Fruit fly (Drosophila melanogaster) whole organism, wandering third instar larva: ENCODE measurements around the gene DCTN5-p25.
A peak's percentile ranks its signal among the peaks of the same experiment; 100 is the strongest.

Experiments
- CG32264 ChIP-seq: fragments of 200-800 bp; sonication (Bioruptor generic); optimal IDR thresholded peaks from 2 replicates; lab custom pipeline; 2016; ENCODE audit warnings: missing biosample characterization, missing genetic modification characterization
- CG9705 ChIP-seq: fragments of 200-800 bp; sonication (Bioruptor generic); optimal IDR thresholded peaks from 2 replicates; lab custom pipeline; 2018; ENCODE audit warnings: missing biosample characterization, mild to moderate bottlenecking, missing genetic modification characterization
- CrebA ChIP-seq: fragments of 200-800 bp; sonication (Bioruptor generic); optimal IDR thresholded peaks from 2 replicates; lab custom pipeline; 2016; ENCODE audit warnings: missing biosample characterization, mild to moderate bottlenecking, missing genetic modification characterization, borderline replicate concordance
- Dif ChIP-seq: fragments of 200-275, 200-300 bp; sonication (Bioruptor generic); optimal IDR thresholded peaks from 2 replicates; lab custom pipeline; 2018; ENCODE audit warnings: missing biosample characterization, missing genetic modification characterization; ENCODE audit not compliant: partially characterized antibody
- GATAd ChIP-seq: sonication (Bioruptor generic); optimal IDR thresholded peaks from 2 replicates; lab custom pipeline; 2016; ENCODE audit warnings: missing biosample characterization, missing genetic modification characterization
- HLH106 ChIP-seq: fragments of 200-800 bp; optimal IDR thresholded peaks from 3 replicates; lab custom pipeline; 2019; ENCODE audit warnings: missing biosample characterization, mild to moderate bottlenecking, missing genetic modification characterization, moderate library complexity
- Hnf4 ChIP-seq: fragments of 200-800 bp; sonication (Bioruptor generic); optimal IDR thresholded peaks from 2 replicates; lab custom pipeline; 2016; ENCODE audit warnings: missing biosample characterization, mild to moderate bottlenecking, missing genetic modification characterization
- Hr78 ChIP-seq: fragments of >200 bp; optimal IDR thresholded peaks from 2 replicates; lab custom pipeline; 2017; ENCODE audit warnings: missing biosample characterization, missing genetic modification characterization
- Hr83 ChIP-seq: fragments of 200-300 bp; sonication (Bioruptor generic); optimal IDR thresholded peaks from 2 replicates; lab custom pipeline; 2016; ENCODE audit warnings: missing biosample characterization, mild to moderate bottlenecking, missing genetic modification characterization, moderate library complexity; ENCODE audit not compliant: poor library complexity, severe bottlenecking
- Jra ChIP-seq: sonication (Bioruptor generic); optimal IDR thresholded peaks from 2 replicates; lab custom pipeline; 2016; ENCODE audit warnings: missing biosample characterization, missing genetic modification characterization
- N ChIP-seq: fragments of >200 bp; optimal IDR thresholded peaks from 2 replicates; lab custom pipeline; 2018; ENCODE audit warnings: missing biosample characterization, missing external identifiers, missing genetic modification characterization
- OdsH ChIP-seq: fragments of 200-800 bp; sonication (Bioruptor generic); optimal IDR thresholded peaks from 2 replicates; lab custom pipeline; 2016; ENCODE audit warnings: missing biosample characterization, mild to moderate bottlenecking, missing genetic modification characterization
- Rel ChIP-seq, 2 experiments: fragments of 200-800 bp; sonication (Bioruptor generic) in 1 of 2; optimal IDR thresholded peaks; 2 replicates in 1 of 2; 3 replicates in 1 of 2; lab custom pipeline; 2016 to 2019; ENCODE audit warnings: mild to moderate bottlenecking in 2 of 2, missing biosample characterization in 2 of 2, missing genetic modification characterization in 2 of 2, moderate library complexity in 1 of 2
- Sp1 ChIP-seq: fragments of 200-800 bp; sonication (Bioruptor generic); optimal IDR thresholded peaks from 3 replicates; lab custom pipeline; 2019; ENCODE audit warnings: missing biosample characterization, mild to moderate bottlenecking, missing genetic modification characterization, moderate library complexity
- Vsx2 ChIP-seq: fragments of 200-300, 225-300 bp; sonication (Bioruptor generic); optimal IDR thresholded peaks from 2 replicates; lab custom pipeline; 2018; ENCODE audit warnings: missing biosample characterization, missing genetic modification characterization; ENCODE audit not compliant: partially characterized antibody
- br ChIP-seq: fragments of 200-800 bp; sonication (Bioruptor generic); optimal IDR thresholded peaks from 2 replicates; lab custom pipeline; 2016; ENCODE audit warnings: missing biosample characterization, missing genetic modification characterization
- brk ChIP-seq: fragments of 200-800 bp; sonication (Bioruptor generic); optimal IDR thresholded peaks from 2 replicates; lab custom pipeline; 2016; ENCODE audit warnings: missing biosample characterization, mild to moderate bottlenecking, missing genetic modification characterization
- dl ChIP-seq, 2 experiments: fragments of 175-275, 200-275 bp in 1 of 2; fragments of 200-275 bp in 1 of 2; sonication (Bioruptor generic); optimal IDR thresholded peaks; lab custom pipeline; 2018; ENCODE audit warnings: mild to moderate bottlenecking in 2 of 2, missing biosample characterization in 2 of 2, missing genetic modification characterization in 2 of 2, moderate library complexity in 2 of 2; ENCODE audit not compliant: partially characterized antibody in 2 of 2, insufficient read depth in 1 of 2
- dmrt93B ChIP-seq: fragments of 200-800 bp; sonication (Bioruptor generic); optimal IDR thresholded peaks from 2 replicates; lab custom pipeline; 2018; ENCODE audit warnings: missing biosample characterization, mild to moderate bottlenecking, missing genetic modification characterization
- ey ChIP-seq: fragments of 200-800 bp; sonication (Bioruptor generic); optimal IDR thresholded peaks from 2 replicates; lab custom pipeline; 2016; ENCODE audit warnings: missing biosample characterization, missing genetic modification characterization
- foxo ChIP-seq, 2 experiments: fragments of 200-800 bp; sonication (Bioruptor generic); optimal IDR thresholded peaks; 2 replicates in 1 of 2; 3 replicates in 1 of 2; lab custom pipeline; 2016 to 2017; ENCODE audit warnings: missing biosample characterization in 2 of 2, missing genetic modification characterization in 2 of 2
- fru ChIP-seq: fragments of 200-800 bp; sonication (Bioruptor generic); optimal IDR thresholded peaks from 3 replicates; lab custom pipeline; 2016; ENCODE audit warnings: missing biosample characterization, mild to moderate bottlenecking, missing genetic modification characterization
- h ChIP-seq: fragments of 200-800 bp; sonication (Bioruptor generic); optimal IDR thresholded peaks from 3 replicates; lab custom pipeline; 2016; ENCODE audit warnings: missing biosample characterization, mild to moderate bottlenecking, missing genetic modification characterization
- jim ChIP-seq: fragments of 175-275, 200-325 bp; sonication (Bioruptor generic); optimal IDR thresholded peaks from 2 replicates; lab custom pipeline; 2016; ENCODE audit warnings: missing biosample characterization, mild to moderate bottlenecking, missing genetic modification characterization
- lola ChIP-seq: fragments of >200 bp; optimal IDR thresholded peaks from 2 replicates; lab custom pipeline; 2017; ENCODE audit warnings: missing biosample characterization, missing genetic modification characterization
- pan ChIP-seq: fragments of >200 bp; optimal IDR thresholded peaks from 2 replicates; lab custom pipeline; 2017
- psq ChIP-seq: fragments of 200-800 bp; sonication (Bioruptor generic); optimal IDR thresholded peaks from 3 replicates; lab custom pipeline; 2017; ENCODE audit warnings: missing biosample characterization, mild to moderate bottlenecking, missing genetic modification characterization, moderate library complexity
- rgr ChIP-seq: fragments of 200-800 bp; sonication (Bioruptor generic); optimal IDR thresholded peaks from 3 replicates; lab custom pipeline; 2016; ENCODE audit warnings: missing biosample characterization, mild to moderate bottlenecking, missing genetic modification characterization
- sage ChIP-seq: fragments of 200-800 bp; sonication (Bioruptor generic); optimal IDR thresholded peaks from 2 replicates; lab custom pipeline; 2016; ENCODE audit warnings: missing biosample characterization, mild to moderate bottlenecking, missing genetic modification characterization
- sv ChIP-seq: fragments of 200-800 bp; sonication (Bioruptor generic); optimal IDR thresholded peaks from 3 replicates; lab custom pipeline; 2016; ENCODE audit warnings: missing biosample characterization, missing genetic modification characterization
- usp ChIP-seq: fragments of >200 bp; optimal IDR thresholded peaks from 2 replicates; lab custom pipeline; 2017; ENCODE audit warnings: missing biosample characterization, missing genetic modification characterization
- woc ChIP-seq: sonication (Bioruptor generic); optimal IDR thresholded peaks from 2 replicates; lab custom pipeline; 2016; ENCODE audit warnings: missing biosample characterization, mild to moderate bottlenecking, missing genetic modification characterization

The DCTN5-p25 gene

DNA sequence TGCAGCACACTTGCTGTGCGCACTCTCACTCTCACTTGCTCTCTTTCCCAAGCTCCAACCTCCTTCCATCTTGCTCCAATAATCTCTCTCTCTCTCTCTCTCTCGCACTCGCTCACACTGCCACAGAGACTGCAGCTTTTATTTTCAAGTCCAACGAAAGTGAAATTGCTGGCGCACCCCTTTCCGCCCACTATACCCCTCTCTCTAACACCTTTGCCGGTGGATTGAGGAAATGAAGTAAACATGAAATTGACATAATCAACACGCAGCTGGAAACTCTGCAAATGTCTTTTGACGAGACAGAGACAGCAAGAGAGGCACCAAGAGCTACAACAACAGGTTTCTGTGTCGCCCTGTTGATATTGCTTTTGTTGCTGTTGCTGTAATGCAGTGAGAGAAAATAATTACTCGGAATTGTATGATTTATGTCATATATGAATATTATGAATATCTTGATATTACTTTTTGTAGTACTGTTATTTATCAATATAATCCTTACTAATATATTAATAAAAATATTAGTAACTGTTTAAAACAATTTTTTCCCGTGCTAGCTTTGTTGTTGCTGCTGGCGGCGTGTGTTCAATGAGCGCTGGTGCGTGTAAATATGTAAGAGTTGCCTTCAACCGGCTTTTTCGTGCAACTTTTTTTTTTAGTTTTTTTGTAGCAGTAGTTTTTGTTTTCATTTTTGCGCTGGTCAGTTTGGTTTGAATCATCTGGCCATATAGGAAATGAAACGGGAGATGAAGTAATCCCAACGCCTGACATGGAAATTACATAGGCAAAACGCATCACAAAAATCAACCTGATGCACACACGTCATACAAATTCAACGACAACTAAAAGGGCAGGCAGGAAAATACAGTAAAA, 9.7 kb upstream of the DCTN5-p25 start (continued):
- TF ChIP-seq brk (peak; percentile 72), Hr83 (GFP tag; lab: Kevin White, UChicago) (no peak), rgr (GFP tag; lab: Kevin White, UChicago) (peak; percentile 89), CrebA (GFP tag; lab: Kevin White, UChicago) (peak; percentile 34), Dif (GFP tag; lab: Kevin White, UChicago) (peak; percentile 62), foxo (GFP tag; optimal IDR thresholded peaks at IDR 0.05; lab: Kevin White, UChicago) (peak in 1 of 2 experiments; percentile 88), fru (GFP tag; lab: Kevin White, UChicago) (peak; percentile 57), Sp1 (peak; percentile 86), br (peak; percentile 70), usp (GFP tag; lab: Kevin White, UChicago) (no peak), Vsx2 (GFP tag; lab: Kevin White, UChicago) (peak; percentile 15), jim (GFP tag; lab: Kevin White, UChicago) (no peak)

DNA sequence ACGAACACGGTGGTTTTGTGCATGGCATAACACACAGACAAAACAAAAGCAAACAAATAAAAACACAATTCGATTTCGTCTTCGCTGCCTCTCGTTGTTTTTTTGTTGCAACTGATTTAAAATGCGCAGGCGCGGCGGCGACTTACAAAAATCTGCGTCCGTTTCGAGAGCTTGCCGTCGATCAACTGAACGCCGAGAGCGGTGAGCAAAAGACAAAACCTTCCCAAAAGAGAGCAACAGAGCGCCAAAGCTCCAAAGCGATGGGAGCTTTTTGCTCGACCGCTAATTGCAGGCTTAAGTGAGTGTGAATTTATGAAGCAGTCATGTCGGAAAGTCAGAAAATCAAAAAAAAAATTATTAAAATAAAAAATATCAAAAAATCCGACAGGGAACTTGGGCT, 8.2 kb upstream of the DCTN5-p25 start, which contains the start of gene mol:
Gene mol (minus strand): TSS at position 190 of the 400 bp plus-strand sequence.
- TF ChIP-seq N (GFP tag; lab: Kevin White, UChicago) = no peak
- TF ChIP-seq dl (GFP tag; optimal IDR thresholded peaks at IDR 0.05; lab: Kevin White, UChicago; ENCODE audit: insufficient read depth in 1 of 2, partially characterized antibody in 2 of 2) = peak; percentile 14 to 27
- peak; percentile 57 for TF ChIP-seq Dif (GFP tag; lab: Kevin White, UChicago)
- peak; percentile 50 for TF ChIP-seq jim (GFP tag; lab: Kevin White, UChicago)
- TF ChIP-seq Hr83 (GFP tag; lab: Kevin White, UChicago) = peak; percentile 16
- peak; percentile 14 for TF ChIP-seq Vsx2 (GFP tag; lab: Kevin White, UChicago)

DNA sequence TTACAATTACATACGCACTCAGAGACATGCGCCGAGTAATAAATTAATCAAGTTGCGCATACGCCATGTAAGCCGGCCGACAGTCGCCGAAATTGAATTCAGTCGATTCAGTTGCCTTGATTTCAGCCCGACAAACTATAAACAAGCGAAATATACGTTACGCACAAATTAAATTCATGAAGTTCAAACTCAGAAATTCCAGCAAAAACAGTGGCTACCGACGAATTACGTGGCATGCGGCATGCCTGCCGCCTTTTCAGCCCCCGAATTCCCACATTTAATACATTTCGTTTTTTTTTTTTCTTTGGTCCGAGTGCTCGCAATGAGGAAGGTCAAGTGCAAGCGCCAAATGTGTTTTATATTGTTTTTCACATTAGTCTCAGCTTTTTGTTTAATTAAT, 5.2 kb upstream of the DCTN5-p25 start:
- no peak for TF ChIP-seq rgr (GFP tag; lab: Kevin White, UChicago)
- no peak for TF ChIP-seq dl (GFP tag; optimal IDR thresholded peaks at IDR 0.05; lab: Kevin White, UChicago; ENCODE audit: insufficient read depth in 1 of 2, partially characterized antibody in 2 of 2)
- TF ChIP-seq Jra (GFP tag; lab: Kevin White, UChicago) = no peak
- no peak for TF ChIP-seq Hnf4
- no peak for TF ChIP-seq usp (GFP tag; lab: Kevin White, UChicago)
- no peak for TF ChIP-seq sv (GFP tag; lab: Kevin White, UChicago)
- TF ChIP-seq dmrt93B (GFP tag; lab: Kevin White, UChicago) = no peak
- TF ChIP-seq CrebA (GFP tag; lab: Kevin White, UChicago) = no peak
- no peak for TF ChIP-seq woc (GFP tag; lab: Kevin White, UChicago)
- no peak for TF ChIP-seq CG32264 (GFP tag; lab: Kevin White, UChicago)
- TF ChIP-seq brk = no peak
- TF ChIP-seq fru (GFP tag; lab: Kevin White, UChicago) = no peak
- no peak for TF ChIP-seq HLH106 (tag; lab: Kevin White, UChicago)
- no peak for TF ChIP-seq h (GFP tag; lab: Kevin White, UChicago)
- no peak for TF ChIP-seq Hr83 (GFP tag; lab: Kevin White, UChicago)
- no peak for TF ChIP-seq GATAd (GFP tag; lab: Kevin White, UChicago)
- no peak for TF ChIP-seq ey (GFP tag; lab: Kevin White, UChicago)
- TF ChIP-seq foxo (GFP tag; optimal IDR thresholded peaks at IDR 0.05; lab: Kevin White, UChicago) = no peak
- TF ChIP-seq, all 38 proteins: peak for 0

DNA sequence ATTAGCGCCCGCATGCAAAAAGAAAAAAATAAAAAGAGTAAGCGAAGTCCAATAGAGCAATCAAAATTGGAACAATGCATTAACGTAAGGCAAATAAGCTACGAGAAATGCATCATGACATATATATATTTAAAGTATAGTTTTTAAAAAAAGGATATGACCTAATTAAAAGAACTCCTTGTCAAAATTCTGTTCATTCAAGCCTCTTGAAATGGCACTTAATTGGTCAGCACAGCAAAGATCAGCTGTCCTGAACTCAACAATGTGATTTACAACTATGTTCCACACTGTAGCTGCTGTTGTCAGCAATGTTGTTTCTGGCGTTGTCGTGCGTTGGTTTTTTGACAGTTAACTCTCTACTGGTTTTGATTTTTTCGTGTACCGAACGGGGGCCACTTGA, 3.7 kb upstream of the DCTN5-p25 start:
- no peak for TF ChIP-seq psq (GFP tag; lab: Kevin White, UChicago)
- no peak for TF ChIP-seq pan (lab: Kevin White, UChicago)
- no peak for TF ChIP-seq fru (GFP tag; lab: Kevin White, UChicago)
- TF ChIP-seq Rel (GFP tag; optimal IDR thresholded peaks at IDR 0.05; lab: Kevin White, UChicago) = no peak
- TF ChIP-seq Rel (tag; optimal IDR thresholded peaks at IDR 0.05; lab: Kevin White, UChicago) = no peak
- TF ChIP-seq Sp1 = no peak
- no peak for TF ChIP-seq sv (GFP tag; lab: Kevin White, UChicago)
- no peak for TF ChIP-seq GATAd (GFP tag; lab: Kevin White, UChicago)
- TF ChIP-seq jim (GFP tag; lab: Kevin White, UChicago) = no peak
- no peak for TF ChIP-seq woc (GFP tag; lab: Kevin White, UChicago)
- no peak for TF ChIP-seq Hr78
- no peak for TF ChIP-seq OdsH (GFP tag; lab: Kevin White, UChicago)
- TF ChIP-seq sage = no peak
- no peak for TF ChIP-seq lola (GFP tag; lab: Kevin White, UChicago)
- TF ChIP-seq Hnf4 = no peak
- TF ChIP-seq Hr83 (GFP tag; lab: Kevin White, UChicago) = no peak
- TF ChIP-seq brk = no peak
- TF ChIP-seq CG9705 (GFP tag; lab: Kevin White, UChicago) = no peak
